Fruit fly (Drosophila melanogaster): ENCODE data around the gene mnb.

dm6 chrX:17860711-17861110, 26.3 kb downstream of the mnb start, which contains the start of the genes Arp8 and CG6769:
- TF ChIP-seq Hnf4 (GFP tag; optimal IDR thresholded peaks at IDR 0.05), result peak; percentile 28
- no peak for TF ChIP-seq pan (optimal IDR thresholded peaks at IDR 0.05)
- TF ChIP-seq Rel (GFP tag; optimal IDR thresholded peaks at IDR 0.05), result no peak
- peak; percentile 25 for TF ChIP-seq Rel (tag; optimal IDR thresholded peaks at IDR 0.05)
